Fruit fly (Drosophila melanogaster) whole organism, wandering third instar larva: ENCODE data around the gene CG5326.

Experiments used
- Abd-B ChIP-seq: fragments of >200 bp; optimal IDR thresholded peaks from 2 replicates; lab custom pipeline; 2017; ENCODE audit warnings: missing biosample characterization, missing genetic modification characterization
- CG32264 ChIP-seq: fragments of 200-800 bp; sonication (Bioruptor generic); optimal IDR thresholded peaks from 2 replicates; lab custom pipeline; 2016; ENCODE audit warnings: missing biosample characterization, missing genetic modification characterization
- CG9705 ChIP-seq: fragments of 200-800 bp; sonication (Bioruptor generic); optimal IDR thresholded peaks from 2 replicates; lab custom pipeline; 2018; ENCODE audit warnings: missing biosample characterization, mild to moderate bottlenecking, missing genetic modification characterization
- Dfd ChIP-seq: fragments of >200 bp; optimal IDR thresholded peaks from 2 replicates; lab custom pipeline; 2017; ENCODE audit warnings: missing biosample characterization, missing genetic modification characterization
- Dif ChIP-seq: fragments of 200-275, 200-300 bp; sonication (Bioruptor generic); optimal IDR thresholded peaks from 2 replicates; lab custom pipeline; 2018; ENCODE audit warnings: missing biosample characterization, missing genetic modification characterization; ENCODE audit not compliant: partially characterized antibody
- GATAd ChIP-seq: sonication (Bioruptor generic); optimal IDR thresholded peaks from 2 replicates; lab custom pipeline; 2016; ENCODE audit warnings: missing biosample characterization, missing genetic modification characterization
- HLH106 ChIP-seq: fragments of 200-800 bp; optimal IDR thresholded peaks from 3 replicates; lab custom pipeline; 2019; ENCODE audit warnings: missing biosample characterization, mild to moderate bottlenecking, missing genetic modification characterization, moderate library complexity
- Hnf4 ChIP-seq: fragments of 200-800 bp; sonication (Bioruptor generic); optimal IDR thresholded peaks from 2 replicates; lab custom pipeline; 2016; ENCODE audit warnings: missing biosample characterization, mild to moderate bottlenecking, missing genetic modification characterization
- Hr78 ChIP-seq: fragments of >200 bp; optimal IDR thresholded peaks from 2 replicates; lab custom pipeline; 2017; ENCODE audit warnings: missing biosample characterization, missing genetic modification characterization
- Myc ChIP-seq: fragments of >200 bp; optimal IDR thresholded peaks from 2 replicates; lab custom pipeline; 2017
- N ChIP-seq: fragments of >200 bp; optimal IDR thresholded peaks from 2 replicates; lab custom pipeline; 2018; ENCODE audit warnings: missing biosample characterization, missing external identifiers, missing genetic modification characterization
- OdsH ChIP-seq: fragments of 200-800 bp; sonication (Bioruptor generic); optimal IDR thresholded peaks from 2 replicates; lab custom pipeline; 2016; ENCODE audit warnings: missing biosample characterization, mild to moderate bottlenecking, missing genetic modification characterization
- Rel ChIP-seq, 2 experiments: fragments of 200-800 bp; sonication (Bioruptor generic) in 1 of 2; optimal IDR thresholded peaks; 2 replicates in 1 of 2; 3 replicates in 1 of 2; lab custom pipeline; 2016 to 2019; ENCODE audit warnings: mild to moderate bottlenecking in 2 of 2, missing biosample characterization in 2 of 2, missing genetic modification characterization in 2 of 2, moderate library complexity in 1 of 2
- Vsx2 ChIP-seq: fragments of 200-300, 225-300 bp; sonication (Bioruptor generic); optimal IDR thresholded peaks from 2 replicates; lab custom pipeline; 2018; ENCODE audit warnings: missing biosample characterization, missing genetic modification characterization; ENCODE audit not compliant: partially characterized antibody
- br ChIP-seq: fragments of 200-800 bp; sonication (Bioruptor generic); optimal IDR thresholded peaks from 2 replicates; lab custom pipeline; 2016; ENCODE audit warnings: missing biosample characterization, missing genetic modification characterization
- brk ChIP-seq: fragments of 200-800 bp; sonication (Bioruptor generic); optimal IDR thresholded peaks from 2 replicates; lab custom pipeline; 2016; ENCODE audit warnings: missing biosample characterization, mild to moderate bottlenecking, missing genetic modification characterization
- dl ChIP-seq, 2 experiments: fragments of 175-275, 200-275 bp in 1 of 2; fragments of 200-275 bp in 1 of 2; sonication (Bioruptor generic); optimal IDR thresholded peaks; lab custom pipeline; 2018; ENCODE audit warnings: mild to moderate bottlenecking in 2 of 2, missing biosample characterization in 2 of 2, missing genetic modification characterization in 2 of 2, moderate library complexity in 2 of 2; ENCODE audit not compliant: partially characterized antibody in 2 of 2, insufficient read depth in 1 of 2
- dsf ChIP-seq: sonication (Bioruptor generic); optimal IDR thresholded peaks from 2 replicates; lab custom pipeline; 2016; ENCODE audit warnings: missing biosample characterization, missing genetic modification characterization, borderline replicate concordance
- foxo ChIP-seq, 2 experiments: fragments of 200-800 bp; sonication (Bioruptor generic); optimal IDR thresholded peaks; 2 replicates in 1 of 2; 3 replicates in 1 of 2; lab custom pipeline; 2016 to 2017; ENCODE audit warnings: missing biosample characterization in 2 of 2, missing genetic modification characterization in 2 of 2
- fru ChIP-seq: fragments of 200-800 bp; sonication (Bioruptor generic); optimal IDR thresholded peaks from 3 replicates; lab custom pipeline; 2016; ENCODE audit warnings: missing biosample characterization, mild to moderate bottlenecking, missing genetic modification characterization
- h ChIP-seq: fragments of 200-800 bp; sonication (Bioruptor generic); optimal IDR thresholded peaks from 3 replicates; lab custom pipeline; 2016; ENCODE audit warnings: missing biosample characterization, mild to moderate bottlenecking, missing genetic modification characterization
- jim ChIP-seq: fragments of 175-275, 200-325 bp; sonication (Bioruptor generic); optimal IDR thresholded peaks from 2 replicates; lab custom pipeline; 2016; ENCODE audit warnings: missing biosample characterization, mild to moderate bottlenecking, missing genetic modification characterization
- lola ChIP-seq: fragments of >200 bp; optimal IDR thresholded peaks from 2 replicates; lab custom pipeline; 2017; ENCODE audit warnings: missing biosample characterization, missing genetic modification characterization
- pan ChIP-seq: fragments of >200 bp; optimal IDR thresholded peaks from 2 replicates; lab custom pipeline; 2017
- psq ChIP-seq: fragments of 200-800 bp; sonication (Bioruptor generic); optimal IDR thresholded peaks from 3 replicates; lab custom pipeline; 2017; ENCODE audit warnings: missing biosample characterization, mild to moderate bottlenecking, missing genetic modification characterization, moderate library complexity
- rgr ChIP-seq: fragments of 200-800 bp; sonication (Bioruptor generic); optimal IDR thresholded peaks from 3 replicates; lab custom pipeline; 2016; ENCODE audit warnings: missing biosample characterization, mild to moderate bottlenecking, missing genetic modification characterization
- sage ChIP-seq: fragments of 200-800 bp; sonication (Bioruptor generic); optimal IDR thresholded peaks from 2 replicates; lab custom pipeline; 2016; ENCODE audit warnings: missing biosample characterization, mild to moderate bottlenecking, missing genetic modification characterization
- sv ChIP-seq: fragments of 200-800 bp; sonication (Bioruptor generic); optimal IDR thresholded peaks from 3 replicates; lab custom pipeline; 2016; ENCODE audit warnings: missing biosample characterization, missing genetic modification characterization
- tai ChIP-seq: sonication (Bioruptor generic); optimal IDR thresholded peaks from 2 replicates; lab custom pipeline; 2016; ENCODE audit warnings: missing biosample characterization, missing genetic modification characterization
- usp ChIP-seq: fragments of >200 bp; optimal IDR thresholded peaks from 2 replicates; lab custom pipeline; 2017; ENCODE audit warnings: missing biosample characterization, missing genetic modification characterization
- woc ChIP-seq: sonication (Bioruptor generic); optimal IDR thresholded peaks from 2 replicates; lab custom pipeline; 2016; ENCODE audit warnings: missing biosample characterization, mild to moderate bottlenecking, missing genetic modification characterization

CG5326 gene

dm6 chr3R:22536504-22537423 is 3.0 kb downstream of the CG5326 start (continued):
- peak; percentile 15 for TF ChIP-seq woc
- peak; percentile 5 for TF ChIP-seq sage (GFP tag; lab: Kevin White, UChicago)
- TF ChIP-seq dsf (GFP tag; lab: Kevin White, UChicago), result no peak
- no peak for TF ChIP-seq tai (GFP tag; lab: Kevin White, UChicago)
- peak; percentile 60 for TF ChIP-seq rgr
- no peak for TF ChIP-seq Myc
- TF ChIP-seq Dfd (GFP tag; lab: Kevin White, UChicago), result no peak
- TF ChIP-seq CG9705 (GFP tag; lab: Kevin White, UChicago), result no peak
- peak; percentile 51 for TF ChIP-seq psq (GFP tag; lab: Kevin White, UChicago)
- no peak for TF ChIP-seq dl (GFP tag; optimal IDR thresholded peaks at IDR 0.05; lab: Kevin White, UChicago; ENCODE audit: insufficient read depth in 1 of 2, partially characterized antibody in 2 of 2)
- TF ChIP-seq OdsH, result peak; percentile 53

dm6 chr3R:22535945-22536344 is 3.8 kb downstream of the CG5326 start:
- TF ChIP-seq sage (GFP tag; lab: Kevin White, UChicago), result no peak
- TF ChIP-seq N (GFP tag; lab: Kevin White, UChicago), result no peak
- TF ChIP-seq Rel (GFP tag; optimal IDR thresholded peaks at IDR 0.05; lab: Kevin White, UChicago), result no peak
- no peak for TF ChIP-seq Rel (tag; optimal IDR thresholded peaks at IDR 0.05; lab: Kevin White, UChicago)
- no peak for TF ChIP-seq psq (GFP tag; lab: Kevin White, UChicago)
- no peak for TF ChIP-seq h (GFP tag; lab: Kevin White, UChicago)
- TF ChIP-seq jim (GFP tag; lab: Kevin White, UChicago), result no peak
- TF ChIP-seq Vsx2 (GFP tag; lab: Kevin White, UChicago), result no peak
- no peak for TF ChIP-seq lola (GFP tag; lab: Kevin White, UChicago)
- TF ChIP-seq dl (GFP tag; optimal IDR thresholded peaks at IDR 0.05; lab: Kevin White, UChicago; ENCODE audit: insufficient read depth in 1 of 2, partially characterized antibody in 2 of 2), result no peak
- no peak for TF ChIP-seq dsf (GFP tag; lab: Kevin White, UChicago)
- TF ChIP-seq brk, result no peak
- no peak for TF ChIP-seq GATAd (GFP tag; lab: Kevin White, UChicago)
- no peak for TF ChIP-seq Dif
- no peak for TF ChIP-seq sv (GFP tag; lab: Kevin White, UChicago)
- no peak for TF ChIP-seq CG32264 (GFP tag; lab: Kevin White, UChicago)
- no peak for TF ChIP-seq Abd-B (GFP tag; lab: Kevin White, UChicago)
- TF ChIP-seq Hr78 (GFP tag; lab: Kevin White, UChicago), result no peak
- no peak for TF ChIP-seq Hnf4 (GFP tag; lab: Kevin White, UChicago)
- TF ChIP-seq, all 38 proteins: peak for 0

dm6 chr3R:22533973-22534931 is 5.5 kb downstream of the CG5326 start:
- no peak for TF ChIP-seq Abd-B (GFP tag; lab: Kevin White, UChicago)
- no peak for TF ChIP-seq Rel (GFP tag; optimal IDR thresholded peaks at IDR 0.05; lab: Kevin White, UChicago)
- TF ChIP-seq Rel (tag; optimal IDR thresholded peaks at IDR 0.05; lab: Kevin White, UChicago), result no peak
- peak; percentile 4 for TF ChIP-seq psq (GFP tag; lab: Kevin White, UChicago)
- no peak for TF ChIP-seq foxo (GFP tag; optimal IDR thresholded peaks at IDR 0.05; lab: Kevin White, UChicago)
- TF ChIP-seq pan, result no peak
- TF ChIP-seq br (GFP tag; lab: Kevin White, UChicago), result no peak
- peak; percentile 58 for TF ChIP-seq fru (GFP tag; lab: Kevin White, UChicago)
- TF ChIP-seq HLH106 (tag; lab: Kevin White, UChicago), result no peak
- TF ChIP-seq CG9705 (GFP tag; lab: Kevin White, UChicago), result no peak
- no peak for TF ChIP-seq usp (GFP tag; lab: Kevin White, UChicago)
